Worm (Caenorhabditis elegans) whole organism, L4/young adult: Measurements from ENCODE around the gene pho-7.

Source experiments
- W03F9.2 ChIP-seq: fragments of 150-350 bp; optimal IDR thresholded peaks from 2 replicates; lab custom pipeline; 2014; ENCODE audit warnings: missing biosample characterization, missing genetic modification characterization
- dao-5 ChIP-seq: sonication (generic microtip); optimal IDR thresholded peaks from 2 replicates; lab custom pipeline; 2016; ENCODE audit warnings: missing genotype, missing genetic modification characterization, moderate library complexity, missing compliant biosample characterization
- him-1 ChIP-seq: sonication (generic microtip); optimal IDR thresholded peaks from 2 replicates; lab custom pipeline; 2016; ENCODE audit warnings: missing genotype, missing genetic modification reagents, missing genetic modification characterization, missing compliant biosample characterization

Gene pho-7

ce11 chrX:10941255-10941654 lies at the start of gene pho-7:
Gene pho-7 (minus strand): TSS chrX:10941355.
- TF ChIP-seq dao-5 (no peak), him-1 (tag; lab: Kevin White, UChicago) (no peak), W03F9.2 (tag; lab: Kevin White, UChicago) (no peak)

ce11 chrX:10990855-10991176 lies 49.7 kb upstream of the pho-7 start:
- TF ChIP-seq him-1 (tag; lab: Kevin White, UChicago) (no peak), W03F9.2 (tag; lab: Kevin White, UChicago) (no peak), dao-5 (no peak)

ce11 chrX:10990159-10990854 lies 49.2 kb upstream of the pho-7 start:
- TF ChIP-seq W03F9.2 (tag; lab: Kevin White, UChicago) (no peak), dao-5 (no peak), him-1 (tag; lab: Kevin White, UChicago) (no peak)

- TF ChIP-seq dao-5 (no peak), him-1 (tag; lab: Kevin White, UChicago) (no peak), W03F9.2 (tag; lab: Kevin White, UChicago) (no peak)
These were observed 48.1 kb upstream of the pho-7 start for ce11 chrX:10989286-10989685.

- TF ChIP-seq W03F9.2 (tag; lab: Kevin White, UChicago): no peak
- TF ChIP-seq him-1 (tag; lab: Kevin White, UChicago): no peak
- no peak for TF ChIP-seq dao-5
These were observed 40.9 kb upstream of the pho-7 start, which contains the start of gene ver-4 for ce11 chrX:10982051-10982450. Gene ver-4 (plus strand): TSS chrX:10982351.

- no peak for TF ChIP-seq dao-5
- TF ChIP-seq W03F9.2 (tag; lab: Kevin White, UChicago): no peak
- no peak for TF ChIP-seq him-1 (tag; lab: Kevin White, UChicago)
These were observed 40.2 kb upstream of the pho-7 start for ce11 chrX:10981374-10981773.

- TF ChIP-seq him-1 (tag; lab: Kevin White, UChicago) (no peak), dao-5 (no peak), W03F9.2 (tag; lab: Kevin White, UChicago) (no peak)
These were observed 38.0 kb upstream of the pho-7 start, which contains the start of gene pxn-2 for ce11 chrX:10979186-10979585. Gene pxn-2 (minus strand): TSS chrX:10979286.

- no peak for TF ChIP-seq W03F9.2 (tag; lab: Kevin White, UChicago)
- no peak for TF ChIP-seq dao-5
- TF ChIP-seq him-1 (tag; lab: Kevin White, UChicago): no peak
These were observed 35.5 kb upstream of the pho-7 start for ce11 chrX:10976447-10977196.

ce11 chrX:10971118-10971517 lies 30.0 kb upstream of the pho-7 start:
- TF ChIP-seq W03F9.2 (tag; lab: Kevin White, UChicago) (no peak), dao-5 (no peak), him-1 (tag; lab: Kevin White, UChicago) (no peak)

- TF ChIP-seq dao-5 (no peak), him-1 (tag; lab: Kevin White, UChicago) (no peak), W03F9.2 (tag; lab: Kevin White, UChicago) (no peak)
These were observed 29.5 kb upstream of the pho-7 start, which contains the start of gene K09C8.8 for ce11 chrX:10970629-10971028. Gene K09C8.8 (plus strand): TSS chrX:10970929.

- no peak for TF ChIP-seq him-1 (tag; lab: Kevin White, UChicago)
- no peak for TF ChIP-seq dao-5
- TF ChIP-seq W03F9.2 (tag; lab: Kevin White, UChicago): no peak
These were observed 26.5 kb upstream of the pho-7 start, which contains the start of gene K09C8.9 for ce11 chrX:10967698-10968097. Gene K09C8.9 (minus strand): TSS chrX:10967798.

ce11 chrX:10966251-10966650 lies 25.1 kb upstream of the pho-7 start, which contains the start of gene lge-1:
Gene lge-1 (plus strand): TSS chrX:10966551.
- TF ChIP-seq him-1 (tag; lab: Kevin White, UChicago) (no peak), dao-5 (no peak), W03F9.2 (tag; lab: Kevin White, UChicago) (no peak)

ce11 chrX:10965508-10965907 lies 24.4 kb upstream of the pho-7 start:
- no peak for TF ChIP-seq dao-5
- no peak for TF ChIP-seq W03F9.2 (tag; lab: Kevin White, UChicago)
- TF ChIP-seq him-1 (tag; lab: Kevin White, UChicago): no peak

- TF ChIP-seq dao-5 (peak; percentile 72), W03F9.2 (tag; lab: Kevin White, UChicago) (no peak), him-1 (tag; lab: Kevin White, UChicago) (peak; percentile 81)
These were observed 22.4 kb upstream of the pho-7 start, which contains the start of gene nas-10 for ce11 chrX:10963453-10964046. Gene nas-10 (minus strand): TSS chrX:10963503.
